Worm (Caenorhabditis elegans) whole organism, L3 larva: Measurements from ENCODE around the gene C46H3.1.

ENCODE experiments used
- elt-1 ChIP-seq: fragments of 150-350 bp; optimal IDR thresholded peaks from 2 replicates; lab custom pipeline; 2014; ENCODE audit warnings: missing biosample characterization, missing genetic modification characterization
- nhr-12 ChIP-seq: fragments of 150-350 bp; optimal IDR thresholded peaks from 2 replicates; lab custom pipeline; 2014; ENCODE audit warnings: missing biosample characterization, missing genetic modification characterization
- nhr-25 ChIP-seq: sonication (generic microtip); optimal IDR thresholded peaks from 2 replicates; lab custom pipeline; 2017; ENCODE audit warnings: missing biosample characterization, missing genetic modification characterization
- pqm-1 ChIP-seq: fragments of 150-350 bp; optimal IDR thresholded peaks from 2 replicates; lab custom pipeline; 2017; ENCODE audit warnings: missing biosample characterization, missing genetic modification characterization, inconsistent platforms
- snpc-4 ChIP-seq: fragments of 150-350 bp; optimal IDR thresholded peaks from 2 replicates; lab custom pipeline; 2014; ENCODE audit warnings: missing biosample characterization, missing genetic modification characterization
- unc-39 ChIP-seq: sonication (generic microtip); optimal IDR thresholded peaks from 4 replicates; lab custom pipeline; 2017; ENCODE audit warnings: missing biosample characterization, missing genetic modification characterization
- unc-62 ChIP-seq: fragments of 150-350 bp; sonication (generic microtip); optimal IDR thresholded peaks from 4 replicates; lab custom pipeline; 2014; ENCODE audit warnings: missing biosample characterization, missing genetic modification reagents, missing genetic modification characterization
- zag-1 ChIP-seq: fragments of 150-350 bp; optimal IDR thresholded peaks from 2 replicates; lab custom pipeline; 2014; ENCODE audit warnings: missing biosample characterization, missing genetic modification characterization

DNA sequence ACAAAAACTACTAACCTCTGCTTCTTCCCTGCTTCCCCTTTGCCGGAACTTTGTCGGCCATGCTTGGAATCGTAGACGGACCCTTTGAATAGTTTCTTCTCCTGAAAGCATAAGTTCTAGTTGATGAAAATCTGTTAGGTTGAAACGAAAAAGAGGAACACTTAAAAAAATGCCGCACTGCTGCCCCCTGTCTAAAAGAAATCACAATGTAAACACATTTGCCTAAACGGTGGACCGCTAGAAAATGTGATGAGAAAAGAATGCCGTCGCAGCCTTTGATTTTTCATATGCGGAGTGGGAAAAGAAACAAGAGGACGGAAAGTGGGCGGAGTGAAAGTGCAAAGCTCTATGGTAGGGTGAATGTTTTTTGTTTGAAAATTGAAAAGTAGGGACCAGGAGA is 3.2 kb upstream of the C46H3.1 start, which contains the start of gene T13G4.7:
- TF ChIP-seq nhr-25 (no peak), snpc-4 (no peak), nhr-12 (tag; lab: Kevin White, UChicago) (no peak), pqm-1 (tag; lab: Kevin White, UChicago) (no peak), unc-62 (GFP tag; lab: Kevin White, UChicago) (no peak), elt-1 (tag; lab: Kevin White, UChicago) (no peak), unc-39 (tag; lab: Kevin White, UChicago) (no peak), zag-1 (tag; lab: Kevin White, UChicago) (no peak)
